Fruit fly (Drosophila melanogaster) S2 (cell line): Measurements from ENCODE around the gene escl.

ENCODE experiments used
- CG8478 ChIP-seq: fragments of >200 bp; optimal IDR thresholded peaks from 2 replicates; lab custom pipeline; 2018
- CTCF ChIP-seq, 2 experiments: fragments of >200 bp; optimal IDR thresholded peaks; 2 replicates each; lab custom pipeline; 2018

The escl gene

DNA sequence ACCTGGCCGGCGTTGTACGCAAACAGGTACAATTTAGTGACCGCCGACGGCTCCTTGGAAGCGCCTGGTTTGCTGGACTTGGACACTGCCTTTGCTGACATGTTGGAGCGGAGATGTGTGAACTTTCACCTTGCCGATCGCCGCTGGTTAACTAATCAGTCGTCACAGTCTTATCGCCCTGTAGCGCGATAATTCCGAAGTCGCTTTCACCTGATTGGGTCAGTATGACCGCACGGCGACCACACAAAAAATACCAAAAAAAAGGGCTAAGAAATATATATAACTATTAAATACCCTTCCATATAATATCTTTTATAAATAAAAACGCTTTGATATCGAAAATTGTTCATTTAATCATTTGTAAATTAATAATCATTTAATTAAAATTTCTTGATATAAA lies 11.3 kb downstream of the escl start, which contains the start of gene Hacd1:
Gene Hacd1, minus strand, starts transcription at position 216 of the 400 bp plus-strand sequence.
- no peak for TF ChIP-seq CTCF (optimal IDR thresholded peaks at IDR 0.05; lab: Kevin White, UChicago)
- no peak for TF ChIP-seq CG8478

DNA sequence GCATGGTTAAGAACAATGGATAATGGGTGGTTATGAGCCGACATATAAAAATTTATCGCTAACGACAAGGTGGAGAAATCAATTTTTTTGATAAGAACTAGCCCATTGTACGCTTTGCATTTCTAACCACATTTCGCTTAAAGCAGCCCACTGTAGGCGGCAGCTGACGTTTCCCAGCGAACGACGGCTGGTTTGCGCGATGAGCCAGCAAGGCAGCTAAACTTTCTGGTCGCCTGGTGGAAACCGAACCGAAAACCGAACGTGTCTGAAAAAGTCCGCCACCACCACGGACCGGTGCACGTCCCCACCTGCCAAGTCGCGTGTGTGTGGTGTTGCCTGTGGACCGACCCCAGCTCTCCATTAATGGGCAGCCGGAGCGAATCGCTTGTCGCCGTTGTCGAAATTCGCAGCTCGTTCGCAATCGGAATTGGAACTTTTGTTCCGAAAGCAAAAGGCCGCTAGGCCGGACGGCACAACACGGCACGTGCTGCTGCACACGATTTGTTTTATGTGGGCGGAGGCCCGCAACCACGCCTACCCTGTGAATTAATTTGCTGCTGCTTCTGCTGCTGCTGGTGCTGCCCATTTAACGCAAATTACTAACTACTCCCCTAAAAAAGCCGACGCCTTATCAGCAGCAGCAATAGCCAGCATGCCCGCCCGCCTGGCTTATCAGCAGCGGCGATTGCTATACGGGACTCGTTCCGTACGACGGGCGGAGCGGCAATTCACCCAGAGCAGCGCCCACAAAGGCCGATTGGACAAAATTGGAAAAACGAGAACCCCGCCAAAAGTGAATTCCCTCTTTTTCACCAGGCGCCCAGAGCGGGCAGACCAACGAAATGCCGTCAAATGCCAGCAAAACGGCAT lies 12.4 kb downstream of the escl start:
- no peak for TF ChIP-seq CG8478
- no peak for TF ChIP-seq CTCF (optimal IDR thresholded peaks at IDR 0.05; lab: Kevin White, UChicago)

DNA sequence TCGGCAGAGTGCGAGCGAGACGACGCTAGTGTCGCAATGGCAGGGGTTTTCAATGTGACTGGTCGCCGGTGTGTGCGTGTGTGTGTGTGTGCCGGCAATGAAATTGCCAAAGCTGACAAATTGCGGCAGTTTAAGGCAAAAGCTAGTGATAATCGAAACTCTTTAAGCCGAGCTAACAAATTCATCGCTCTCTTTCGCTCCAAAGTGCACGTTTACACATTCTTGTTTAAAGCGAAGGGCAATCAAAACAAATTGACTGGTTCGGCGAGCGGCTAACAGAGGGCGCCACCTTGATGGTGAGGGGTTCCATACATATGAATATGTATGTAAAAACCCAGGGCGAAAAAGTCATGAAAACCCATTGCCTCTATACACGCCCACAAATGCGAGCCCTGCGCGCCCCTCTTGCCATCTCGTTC lies 13.1 kb downstream of the escl start:
- TF ChIP-seq CTCF (optimal IDR thresholded peaks at IDR 0.05; lab: Kevin White, UChicago): peak; percentile 88 to 97
- TF ChIP-seq CG8478: no peak

DNA sequence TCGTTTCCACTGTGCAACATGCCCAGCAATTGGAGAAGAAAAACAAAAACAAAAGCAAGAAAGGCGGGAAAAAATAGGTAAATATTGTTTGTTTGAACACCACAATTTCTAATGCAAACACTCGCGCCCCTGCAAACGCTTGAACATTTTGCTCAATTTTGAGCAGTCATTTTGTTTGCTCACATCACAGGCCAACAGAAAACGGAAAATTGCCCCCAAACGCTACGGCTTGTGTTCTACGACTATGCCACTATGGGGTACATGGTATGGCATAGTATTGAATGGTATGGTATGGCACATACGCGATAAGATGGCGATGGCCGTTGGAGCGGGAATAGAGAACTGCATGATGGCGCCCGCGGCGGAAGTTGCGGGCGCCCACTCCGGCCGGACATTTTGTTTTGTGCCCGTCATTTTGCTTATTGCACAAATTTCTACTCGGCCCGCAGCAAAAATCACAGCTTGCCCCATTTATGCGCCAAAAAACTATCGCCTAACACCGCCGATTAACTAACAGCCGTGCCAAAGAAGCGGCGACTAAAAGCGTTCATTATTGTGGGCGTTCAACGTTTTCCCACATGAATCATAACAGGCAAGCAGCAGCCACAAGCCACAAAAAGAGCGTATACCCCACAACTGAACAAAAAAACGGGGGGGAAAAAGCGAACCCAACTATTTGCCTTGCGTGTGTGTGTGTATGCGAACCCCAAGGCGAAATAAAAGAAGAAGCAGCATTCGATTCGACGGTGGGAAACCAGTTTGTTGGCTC lies 13.7 kb downstream of the escl start:
- TF ChIP-seq CTCF (optimal IDR thresholded peaks at IDR 0.05; lab: Kevin White, UChicago): no peak
- no peak for TF ChIP-seq CG8478

DNA sequence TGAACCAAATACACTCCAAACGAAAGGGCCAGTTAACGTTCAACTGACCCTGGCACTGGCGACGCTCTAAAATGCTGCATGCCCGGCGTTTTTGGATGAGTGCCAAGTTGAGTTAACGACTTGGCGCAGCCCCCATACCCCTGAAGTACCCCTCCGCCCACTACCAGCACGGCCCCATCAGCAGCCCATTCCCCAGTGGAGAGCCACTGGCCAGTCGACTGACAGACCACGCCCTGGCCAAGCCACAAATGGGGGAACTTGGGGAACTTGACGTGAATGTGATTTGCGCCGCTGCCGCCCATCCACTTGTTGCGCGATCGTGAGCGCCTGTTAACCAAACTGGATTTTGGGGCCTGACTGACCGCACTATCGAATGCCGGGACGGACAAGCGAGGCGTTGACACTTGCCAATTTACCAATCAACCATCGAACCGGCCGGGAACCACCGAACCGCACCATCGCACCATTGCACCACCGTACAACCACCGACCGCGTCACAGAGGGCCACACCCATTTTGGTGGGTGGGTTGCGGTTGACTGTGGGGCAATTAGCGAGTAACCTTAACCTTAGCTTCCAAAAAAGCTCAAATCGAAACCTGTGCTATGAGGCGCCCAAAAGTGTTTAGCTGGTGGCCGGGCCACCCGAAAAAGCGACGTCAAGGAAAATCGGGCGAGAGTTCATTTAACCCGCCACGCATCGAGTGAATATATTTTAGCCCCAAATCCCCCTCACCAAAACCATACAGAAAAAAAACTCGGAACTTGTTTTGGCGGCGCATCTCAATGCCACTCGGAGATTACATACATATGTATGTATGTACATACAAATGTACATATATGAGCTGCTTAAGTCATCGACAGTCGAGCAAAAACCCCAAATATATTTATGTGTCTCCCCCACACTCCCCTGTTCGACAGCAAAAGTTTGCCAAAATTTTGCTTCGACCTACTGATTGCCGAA lies 15.0 kb downstream of the escl start:
- TF ChIP-seq CTCF (optimal IDR thresholded peaks at IDR 0.05; lab: Kevin White, UChicago) (no peak), CG8478 (no peak)

DNA sequence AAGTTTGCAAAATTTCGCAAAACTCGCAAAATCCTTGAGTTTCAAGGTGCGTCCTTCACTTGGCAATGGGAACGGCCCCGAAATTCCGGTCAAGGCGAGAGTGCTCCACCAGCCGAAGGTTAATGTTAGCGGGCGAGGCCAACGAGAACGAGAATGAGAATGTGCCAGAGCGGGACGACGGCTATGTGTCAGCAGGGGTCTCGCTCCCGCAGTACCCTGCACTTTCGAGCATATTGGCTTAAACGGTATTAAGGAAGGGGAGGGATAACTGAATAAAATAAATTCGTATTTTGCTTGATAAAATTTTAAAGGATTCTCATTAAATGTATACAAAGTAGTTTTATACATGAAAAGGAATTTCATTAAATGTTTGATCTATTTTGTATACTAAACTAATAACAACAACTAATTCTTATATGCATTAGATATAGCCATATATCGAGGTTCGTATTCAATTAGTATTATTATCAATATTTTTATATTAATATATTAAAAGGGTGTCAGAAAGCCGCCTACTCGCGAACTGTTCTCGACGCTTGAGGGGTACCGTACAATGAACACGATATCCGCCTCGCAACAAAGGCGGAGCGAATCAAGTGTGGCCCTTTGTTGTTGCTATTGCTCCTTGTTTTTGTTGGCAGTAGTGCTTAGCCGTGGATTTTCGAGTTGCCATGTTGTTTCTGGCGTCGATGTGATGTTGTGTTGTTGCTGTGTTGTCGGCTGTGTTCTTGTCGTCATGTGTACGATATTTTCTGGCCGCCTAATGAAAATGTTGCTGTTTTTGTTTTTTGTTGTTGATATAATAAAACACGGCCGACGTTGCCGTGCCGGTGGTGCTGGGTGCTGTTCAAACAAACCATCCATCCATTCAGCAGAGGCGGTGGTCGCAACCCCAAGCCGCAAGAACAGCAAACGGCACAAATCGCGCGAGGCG lies 15.9 kb downstream of the escl start:
- TF ChIP-seq CTCF (optimal IDR thresholded peaks at IDR 0.05; lab: Kevin White, UChicago) (peak in 1 of 2 experiments; percentile 12), CG8478 (no peak)

DNA sequence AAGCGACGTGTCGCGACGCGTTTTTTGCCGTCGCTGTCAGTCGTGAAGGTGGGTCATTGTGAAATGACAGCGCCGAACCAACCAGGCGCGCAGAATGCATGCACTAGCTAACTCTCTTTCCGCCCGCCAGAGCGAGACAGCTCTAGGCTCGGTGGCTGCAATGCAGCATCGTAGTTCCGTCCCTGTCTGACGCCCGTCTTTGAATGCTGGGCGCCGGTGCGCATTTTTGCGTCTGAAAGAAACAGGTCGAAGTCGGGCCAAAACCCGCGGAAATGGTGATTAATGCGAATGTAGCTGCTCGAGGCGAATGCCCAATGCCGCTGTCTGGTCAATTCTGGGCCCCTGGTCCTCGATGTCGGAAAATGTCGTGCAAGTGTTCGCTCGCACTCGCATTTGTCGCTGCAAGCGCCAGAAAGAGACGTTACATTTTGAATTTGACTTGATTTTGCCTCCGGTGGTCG lies 16.6 kb downstream of the escl start:
- TF ChIP-seq CTCF (optimal IDR thresholded peaks at IDR 0.05; lab: Kevin White, UChicago) (peak; percentile 41 to 45), CG8478 (no peak)

DNA sequence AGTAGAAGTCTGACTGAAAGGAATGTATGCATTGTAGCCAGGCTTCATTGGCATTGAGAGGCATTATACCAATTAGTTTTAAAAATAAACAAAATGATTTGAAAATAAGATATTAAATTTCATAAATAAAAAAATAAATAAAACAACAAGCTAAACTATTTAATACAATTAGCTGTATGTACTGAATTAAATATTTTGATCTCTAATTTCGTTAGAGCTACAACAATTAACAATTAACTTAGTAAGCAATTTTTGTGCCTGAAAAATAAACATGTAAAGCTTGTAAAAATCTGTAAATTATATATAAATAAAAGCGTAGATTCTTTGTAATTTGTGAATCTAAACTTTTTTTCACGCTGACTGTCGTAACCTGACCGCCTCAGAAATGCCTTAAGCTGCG lies 17.1 kb downstream of the escl start, which contains the start of gene Rh5:
Gene Rh5, plus strand, starts transcription at position 301 of the 400 bp plus-strand sequence.
- TF ChIP-seq CTCF (optimal IDR thresholded peaks at IDR 0.05; lab: Kevin White, UChicago) (no peak), CG8478 (no peak)

DNA sequence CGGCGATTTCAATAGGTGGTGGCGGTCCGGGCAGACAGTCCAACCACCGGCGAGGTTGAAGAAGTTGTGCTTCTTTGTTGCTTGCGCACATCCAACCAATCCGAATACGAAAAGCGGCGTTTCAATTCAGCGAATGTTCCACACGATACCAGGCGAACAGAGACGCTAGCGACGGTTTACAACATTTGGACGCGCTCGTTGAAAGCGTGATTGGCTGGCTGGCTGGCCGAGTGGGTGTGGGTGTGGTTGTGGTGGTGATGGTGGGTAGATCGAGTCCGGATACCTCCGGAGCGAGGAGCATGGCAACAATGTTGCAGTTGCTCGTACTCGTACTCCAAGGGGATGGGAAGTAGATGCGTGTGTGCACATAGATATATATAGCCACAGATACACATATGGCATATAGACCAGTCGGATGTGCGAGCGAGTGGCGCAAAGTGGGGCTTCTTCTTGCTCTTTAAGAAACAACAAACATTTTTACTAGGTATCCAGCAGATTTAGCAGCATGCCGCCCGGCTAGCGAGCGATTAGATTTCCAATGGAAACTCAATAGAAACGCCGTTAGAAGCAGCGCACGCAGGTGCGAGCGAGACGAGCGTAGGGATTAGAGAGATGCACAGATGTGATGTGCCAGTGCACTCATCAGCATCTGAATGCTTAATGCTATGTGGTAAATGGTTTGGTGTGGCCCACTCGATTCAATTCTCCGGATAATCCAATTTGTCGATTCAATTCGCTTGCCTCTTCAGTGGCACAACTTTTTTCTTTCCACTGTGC lies 19.6 kb downstream of the escl start:
- peak; percentile 12 to 31 for TF ChIP-seq CTCF (optimal IDR thresholded peaks at IDR 0.05; lab: Kevin White, UChicago)
- TF ChIP-seq CG8478: no peak

DNA sequence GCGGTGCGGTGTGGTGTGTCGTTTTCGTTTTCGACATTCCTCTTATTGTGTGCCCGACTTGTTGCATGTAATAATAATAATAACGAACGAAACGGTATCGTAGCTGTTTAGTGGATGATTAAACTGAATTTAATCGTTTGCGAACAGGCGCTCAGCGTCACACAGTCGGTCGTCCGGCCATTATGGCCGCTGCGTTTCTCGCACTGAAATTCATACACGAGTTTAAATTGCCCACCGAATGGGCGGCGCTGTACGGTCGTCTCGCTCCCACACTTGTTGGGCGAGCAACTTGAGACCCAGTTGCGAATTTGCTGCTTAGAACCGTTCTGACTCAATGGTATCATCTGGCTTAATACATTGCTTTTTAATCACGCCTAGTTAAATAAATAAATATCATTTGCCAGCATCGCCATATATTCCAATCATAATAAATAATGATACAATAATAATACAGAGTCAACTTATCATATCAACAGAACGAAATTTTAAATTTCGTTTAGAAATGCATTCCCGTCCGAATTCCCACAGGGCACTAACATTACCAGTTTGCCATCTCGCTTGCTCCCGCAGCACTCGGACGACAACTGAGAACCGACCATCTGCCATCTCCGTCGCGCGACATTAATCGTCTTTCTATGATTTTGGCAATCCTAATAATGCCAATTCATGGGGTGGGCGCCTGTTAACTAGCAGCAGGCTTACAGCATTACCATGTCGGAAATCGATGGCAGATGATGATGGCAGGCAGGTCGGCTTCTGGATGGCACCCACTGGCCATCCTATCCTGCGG lies 20.3 kb downstream of the escl start:
- TF ChIP-seq CG8478 (peak; percentile 73), CTCF (optimal IDR thresholded peaks at IDR 0.05; lab: Kevin White, UChicago) (peak in 1 of 2 experiments; percentile 28)

DNA sequence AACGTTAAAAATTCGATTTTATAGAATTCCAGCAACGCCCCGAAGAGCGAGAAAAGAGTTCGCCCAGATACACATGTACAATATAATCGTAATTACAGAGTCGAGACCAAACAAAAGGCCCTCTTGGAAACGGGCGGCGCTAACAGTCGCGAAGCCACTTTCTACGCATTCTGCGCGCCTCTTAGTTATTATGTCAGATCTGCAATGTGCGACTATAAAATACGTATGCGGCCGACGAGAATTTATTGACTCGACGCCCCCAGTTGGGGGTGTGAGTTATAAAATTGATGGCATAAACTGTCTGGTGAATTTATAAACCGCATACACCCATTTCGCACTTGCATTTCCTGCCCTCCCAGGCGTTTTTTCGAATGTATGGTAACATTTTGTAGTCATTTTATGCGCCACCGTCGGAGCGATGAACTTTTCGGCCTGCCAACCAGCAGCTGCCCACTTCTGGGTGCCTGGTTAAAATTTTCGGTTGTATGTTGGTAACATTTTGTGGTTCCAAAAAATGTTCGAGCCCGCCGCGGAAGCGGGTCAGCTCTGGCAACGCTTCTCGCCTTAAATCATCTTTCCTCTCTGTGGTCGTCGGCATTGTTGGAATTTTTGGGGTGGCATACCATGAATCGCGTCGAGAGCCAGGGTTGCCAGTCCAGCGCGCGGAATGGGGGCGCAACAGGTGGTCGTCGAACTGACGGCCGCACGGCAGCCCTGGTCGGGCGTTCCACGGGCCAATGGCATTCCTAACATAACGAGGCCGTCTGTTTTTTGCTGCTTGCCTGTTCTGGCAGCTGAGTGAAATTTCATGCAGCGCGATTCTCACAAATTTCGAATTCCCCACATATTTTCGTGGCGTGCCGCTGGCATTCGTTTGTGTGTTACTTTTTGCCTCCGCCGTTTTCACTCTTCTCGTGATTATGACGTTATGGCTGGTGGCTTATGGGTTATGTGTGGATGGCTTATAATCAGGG lies 21.2 kb downstream of the escl start:
- TF ChIP-seq CG8478 (no peak), CTCF (optimal IDR thresholded peaks at IDR 0.05; lab: Kevin White, UChicago) (peak in 1 of 2 experiments; percentile 46)
